Worm (Caenorhabditis elegans): ENCODE results near the gene F59E12.9.

ce11 chrII:5619298-5619697 lies 27.5 kb downstream of the F59E12.9 start, which contains the start of gene dhs-6:
- TF ChIP-seq lin-13 (tag; optimal IDR thresholded peaks at IDR 0.05): no peak
- no peak for TF ChIP-seq pha-4 (tag; optimal IDR thresholded peaks at IDR 0.05)

All from whole organism, mixed stage, embryonic.